Fruit fly (Drosophila melanogaster): ENCODE results near the gene CG6610.

DNA sequence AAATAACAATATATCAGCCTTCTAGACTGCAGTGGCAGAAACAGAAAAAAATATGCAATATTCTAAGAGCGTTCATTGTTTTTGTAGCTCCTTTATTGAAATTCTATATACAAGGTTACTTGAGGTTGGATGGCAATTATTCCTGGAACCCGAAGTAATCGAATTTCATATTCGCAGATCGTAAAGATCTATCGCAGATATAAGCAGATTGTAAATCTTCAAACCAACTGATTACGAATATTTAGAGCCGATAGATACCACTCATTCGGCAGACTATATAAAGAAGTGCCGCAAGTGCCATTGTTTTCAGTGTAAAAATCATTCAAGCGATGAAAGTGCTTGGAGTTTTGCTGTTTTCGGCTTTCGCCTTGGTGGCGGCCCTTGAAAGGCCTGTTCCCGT lies 23.3 kb upstream of the CG6610 start, which contains the start of gene Jon65Aii:
- TF ChIP-seq Hr83 (GFP tag; optimal IDR thresholded peaks at IDR 0.05; ENCODE audit: poor library complexity, severe bottlenecking) = no peak
- TF ChIP-seq Myc (optimal IDR thresholded peaks at IDR 0.05) = no peak
- TF ChIP-seq CrebA (GFP tag; optimal IDR thresholded peaks at IDR 0.05; ENCODE audit: borderline replicate concordance) = no peak
- TF ChIP-seq rgr (GFP tag; optimal IDR thresholded peaks at IDR 0.05) = no peak
- no peak for TF ChIP-seq Hr78 (GFP tag; optimal IDR thresholded peaks at IDR 0.05)
- no peak for TF ChIP-seq psq (GFP tag; optimal IDR thresholded peaks at IDR 0.05)
- no peak for TF ChIP-seq fru (GFP tag; optimal IDR thresholded peaks at IDR 0.05)
- no peak for TF ChIP-seq usp (GFP tag; optimal IDR thresholded peaks at IDR 0.05)
- TF ChIP-seq GATAd (GFP tag; optimal IDR thresholded peaks at IDR 0.05) = no peak
- no peak for TF ChIP-seq CG9705 (GFP tag; optimal IDR thresholded peaks at IDR 0.05)
- TF ChIP-seq OdsH (GFP tag; optimal IDR thresholded peaks at IDR 0.05) = no peak
